Fruit fly (Drosophila melanogaster) whole organism, prepupa: ENCODE results near the gene PGAP1.

ENCODE experiments used
- CG11902 ChIP-seq: fragments of 200-800 bp; sonication (Bioruptor generic); optimal IDR thresholded peaks from 3 replicates; lab custom pipeline; 2016; ENCODE audit warnings: missing biosample characterization, missing genetic modification characterization
- CG8119 ChIP-seq: fragments of 200-800 bp; sonication (Bioruptor generic); IDR thresholded peaks from 3 replicates; pipeline ENCODE4 v1.3.6; 2022; ENCODE audit warnings: missing biosample characterization, missing genetic modification characterization
- CG9139 ChIP-seq: fragments of 200-800 bp; sonication (Bioruptor generic); optimal IDR thresholded peaks from 3 replicates; lab custom pipeline; 2017; ENCODE audit warnings: missing biosample characterization, mild to moderate bottlenecking, missing genetic modification characterization
- Ets21C ChIP-seq: fragments of 200-800 bp; sonication (Bioruptor generic); optimal IDR thresholded peaks from 3 replicates; lab custom pipeline; 2016; ENCODE audit warnings: missing biosample characterization, missing genetic modification characterization
- achi ChIP-seq: fragments of 200-800 bp; sonication (Bioruptor generic); optimal IDR thresholded peaks from 3 replicates; lab custom pipeline; 2016; ENCODE audit warnings: missing biosample characterization, missing genetic modification characterization

DNA sequence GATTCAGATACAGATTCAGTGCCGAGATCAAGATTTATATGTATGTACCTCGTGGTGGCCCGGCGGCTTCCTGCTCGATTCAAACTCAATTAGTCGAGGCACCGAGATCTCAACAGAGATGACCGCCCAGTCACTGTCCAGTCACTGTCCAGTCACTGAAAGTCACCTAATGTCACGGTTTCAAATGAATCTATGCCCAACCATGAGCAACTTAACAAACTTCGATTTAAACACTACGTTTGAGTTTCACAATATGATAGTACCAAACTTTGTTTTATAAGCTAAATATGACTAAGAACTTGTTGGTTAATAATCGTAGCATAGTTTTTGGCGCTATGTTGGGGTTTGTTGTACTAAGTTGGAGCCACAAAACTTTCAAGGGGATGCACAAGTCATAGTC, 15.8 kb upstream of the PGAP1 start:
- TF ChIP-seq CG11902, result no peak
- TF ChIP-seq Ets21C (GFP tag; lab: Kevin White, UChicago), result no peak
- TF ChIP-seq achi (GFP tag; lab: Kevin White, UChicago), result no peak
- TF ChIP-seq CG9139 (GFP tag; lab: Kevin White, UChicago), result no peak
- TF ChIP-seq CG8119 (GFP tag; lab: Robert Waterston, UW), result no peak
